Worm (Caenorhabditis elegans): ENCODE results near the gene spsb-2.

Gene spsb-2

DNA sequence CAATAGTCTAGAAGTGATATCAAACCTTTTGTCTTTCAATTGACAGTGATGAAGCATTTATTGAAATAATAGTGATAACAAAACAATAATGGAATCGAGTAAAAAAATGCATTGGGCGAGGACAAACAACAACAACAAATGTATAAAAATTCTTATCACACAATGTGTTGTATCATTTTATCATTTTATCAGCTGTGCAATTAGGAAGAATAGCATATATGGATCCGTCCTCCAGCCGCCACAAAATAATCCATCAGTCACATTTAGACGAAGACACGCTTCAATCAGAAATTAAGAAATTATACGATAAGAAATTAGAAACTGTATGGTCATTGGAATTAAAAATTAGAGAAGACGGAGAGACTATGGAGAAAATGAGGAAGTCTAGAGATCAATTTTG, 21.4 kb downstream of the spsb-2 start, which contains the start of gene tig-3:
tig-3 (minus strand) TSS at position 200 of the 400 bp plus-strand sequence.
- TF ChIP-seq unc-62 (GFP tag; optimal IDR thresholded peaks at IDR 0.05) (no peak), fos-1 (tag; optimal IDR thresholded peaks at IDR 0.05) (no peak), elt-2 (tag; optimal IDR thresholded peaks at IDR 0.05) (peak; percentile 75), nhr-11 (tag; optimal IDR thresholded peaks at IDR 0.05) (no peak), elt-3 (tag; optimal IDR thresholded peaks at IDR 0.05) (no peak)

DNA sequence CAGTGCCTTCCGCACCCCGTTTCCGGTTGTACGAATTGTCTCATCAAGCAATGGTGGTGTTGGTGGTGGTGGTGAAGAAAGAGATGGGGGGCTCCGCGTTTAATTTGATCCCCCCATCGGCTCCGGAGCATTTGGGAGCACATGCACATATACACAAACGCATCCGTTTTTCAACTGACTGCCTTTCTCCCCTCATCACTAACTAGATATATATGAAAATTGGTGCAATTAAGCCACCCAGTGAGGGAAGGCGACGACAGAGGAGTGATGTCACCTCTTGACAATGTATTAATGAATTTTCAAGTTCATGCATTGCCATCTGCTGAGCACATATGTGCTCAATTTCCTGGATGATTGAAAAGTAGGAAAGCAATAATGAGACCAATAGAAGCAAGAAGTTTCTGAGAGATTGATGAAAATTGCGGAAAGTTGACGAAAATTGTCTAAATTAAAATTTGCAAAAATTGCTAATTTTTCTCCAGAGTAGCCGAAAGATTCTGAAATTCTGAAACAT, 23.9 kb downstream of the spsb-2 start:
- TF ChIP-seq nhr-76 (tag; optimal IDR thresholded peaks at IDR 0.05) = no peak
- peak; percentile 10 for TF ChIP-seq lin-39 (tag; optimal IDR thresholded peaks at IDR 0.05)

DNA sequence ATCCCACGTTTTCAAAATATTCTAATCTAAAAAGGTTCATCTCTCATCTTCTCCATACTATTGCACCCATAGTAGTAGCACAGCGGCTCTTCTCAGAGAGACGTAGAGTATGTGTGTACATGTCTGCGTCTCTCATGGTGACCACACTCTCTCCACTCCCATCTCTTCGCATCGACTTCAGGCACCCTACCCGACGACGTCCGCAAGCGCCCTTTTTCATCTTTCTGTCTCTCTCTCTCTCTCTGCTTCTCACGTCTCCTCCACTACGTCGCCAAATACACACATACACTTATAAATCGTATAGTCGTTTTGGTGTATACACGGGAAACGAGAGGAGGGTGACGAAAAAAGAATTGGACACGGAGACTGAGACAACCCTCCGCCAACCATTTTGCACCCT, 25.7 kb downstream of the spsb-2 start:
- no peak for TF ChIP-seq elt-3 (tag; optimal IDR thresholded peaks at IDR 0.05)
- no peak for TF ChIP-seq nhr-237 (tag; optimal IDR thresholded peaks at IDR 0.05)
- peak; percentile 5 for TF ChIP-seq lin-15B (tag; optimal IDR thresholded peaks at IDR 0.05)
- peak; percentile 18 for TF ChIP-seq snpc-4 (tag; optimal IDR thresholded peaks at IDR 0.05)
- TF ChIP-seq egl-5 (tag; optimal IDR thresholded peaks at IDR 0.05) = no peak
- TF ChIP-seq ceh-28 (tag; optimal IDR thresholded peaks at IDR 0.05) = no peak
- TF ChIP-seq lin-39 (tag; optimal IDR thresholded peaks at IDR 0.05) = peak; percentile 79
- TF ChIP-seq ztf-4 (tag; optimal IDR thresholded peaks at IDR 0.05) = no peak
- TF ChIP-seq nfya-1 (tag; optimal IDR thresholded peaks at IDR 0.05; ENCODE audit: insufficient read depth) = peak; percentile 68
- no peak for TF ChIP-seq nhr-43 (tag; optimal IDR thresholded peaks at IDR 0.05; ENCODE audit: poor library complexity, severe bottlenecking)
- no peak for TF ChIP-seq ZK546.5 (tag; optimal IDR thresholded peaks at IDR 0.05)
- TF ChIP-seq lsy-12 (tag; optimal IDR thresholded peaks at IDR 0.05) = no peak
- no peak for TF ChIP-seq mml-1 (tag; optimal IDR thresholded peaks at IDR 0.05)
- TF ChIP-seq zag-1 (tag; optimal IDR thresholded peaks at IDR 0.05) = no peak
- TF ChIP-seq mdl-1 (tag; optimal IDR thresholded peaks at IDR 0.05) = no peak
- no peak for TF ChIP-seq nhr-67 (tag; optimal IDR thresholded peaks at IDR 0.05)
- TF ChIP-seq elt-1 (tag; optimal IDR thresholded peaks at IDR 0.05) = no peak
- TF ChIP-seq hmg-11 (tag; optimal IDR thresholded peaks at IDR 0.05) = peak; percentile 70
- TF ChIP-seq unc-39 (tag; optimal IDR thresholded peaks at IDR 0.05) = no peak
- no peak for TF ChIP-seq nhr-12 (tag; optimal IDR thresholded peaks at IDR 0.05)
- TF ChIP-seq nhr-76 (tag; optimal IDR thresholded peaks at IDR 0.05) = no peak

- TF ChIP-seq nhr-11 (tag; optimal IDR thresholded peaks at IDR 0.05) = no peak
- TF ChIP-seq snpc-4 (tag; optimal IDR thresholded peaks at IDR 0.05) = peak; percentile 5
Observed at ce11 chrII:15256932-15257331, 26.8 kb downstream of the spsb-2 start.

- peak; percentile 67 for TF ChIP-seq hmg-11 (tag; optimal IDR thresholded peaks at IDR 0.05)
- TF ChIP-seq nhr-76 (tag; optimal IDR thresholded peaks at IDR 0.05) = no peak
- TF ChIP-seq fos-1 (tag; optimal IDR thresholded peaks at IDR 0.05) = no peak
- peak; percentile 77 for TF ChIP-seq nfya-1 (tag; optimal IDR thresholded peaks at IDR 0.05; ENCODE audit: insufficient read depth)
- no peak for TF ChIP-seq pqm-1 (tag; optimal IDR thresholded peaks at IDR 0.05)
- peak; percentile 10 for TF ChIP-seq elt-2 (tag; optimal IDR thresholded peaks at IDR 0.05)
- no peak for TF ChIP-seq nhr-23 (tag; optimal IDR thresholded peaks at IDR 0.05)
- peak; percentile 14 for TF ChIP-seq egl-5 (tag; optimal IDR thresholded peaks at IDR 0.05)
- peak; percentile 12 for TF ChIP-seq ceh-28 (tag; optimal IDR thresholded peaks at IDR 0.05)
- peak; percentile 31 for TF ChIP-seq lin-15B (tag; optimal IDR thresholded peaks at IDR 0.05)
- peak; percentile 29 for TF ChIP-seq skn-1 (tag; optimal IDR thresholded peaks at IDR 0.05)
- peak; percentile 59 for TF ChIP-seq lin-39 (tag; optimal IDR thresholded peaks at IDR 0.05)
Observed at ce11 chrII:15258668-15259067, 28.5 kb downstream of the spsb-2 start.

DNA sequence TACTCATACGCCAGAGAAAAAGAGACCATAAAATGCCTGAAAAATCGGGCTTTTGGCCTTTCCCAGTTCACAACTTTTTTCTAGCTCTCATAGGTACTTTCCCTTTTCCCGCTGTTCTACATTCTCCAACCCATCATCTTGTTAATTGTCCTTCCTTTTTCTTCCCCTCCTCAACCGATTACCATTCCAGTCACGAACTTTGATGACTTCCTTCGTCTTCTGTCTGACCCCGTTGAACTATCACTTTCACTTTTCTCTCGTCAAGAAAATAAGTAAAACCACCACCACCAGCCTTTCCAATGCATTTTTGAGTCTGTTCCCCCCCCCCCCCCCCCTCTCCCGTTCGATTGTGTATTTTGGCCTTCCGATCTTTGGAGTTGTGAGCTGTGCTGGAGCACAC, 30.4 kb downstream of the spsb-2 start:
- TF ChIP-seq nhr-23 (tag; optimal IDR thresholded peaks at IDR 0.05) = peak; percentile 72
- TF ChIP-seq skn-1 (tag; optimal IDR thresholded peaks at IDR 0.05) = no peak
- TF ChIP-seq nhr-25 (tag; optimal IDR thresholded peaks at IDR 0.05) = peak; percentile 2

DNA sequence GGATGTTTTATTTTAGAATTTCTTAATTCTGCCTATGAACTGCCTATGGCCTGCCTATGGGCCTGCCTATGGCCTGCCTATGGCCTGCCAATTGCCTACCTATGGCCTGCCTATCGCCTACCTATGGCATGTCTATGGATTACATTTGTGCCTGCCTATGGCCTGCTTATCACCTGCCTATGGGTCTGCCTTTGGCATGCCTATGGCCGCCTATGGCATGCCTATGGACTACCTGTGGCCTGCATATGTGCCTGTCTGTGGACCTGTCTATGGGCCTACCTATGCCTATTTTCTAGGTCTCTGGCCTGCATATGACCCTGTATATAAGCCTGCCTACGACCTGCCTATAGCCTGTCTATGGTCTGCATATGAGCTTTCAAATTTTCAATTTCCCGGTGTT, 30.9 kb downstream of the spsb-2 start:
- TF ChIP-seq tbx-2 (tag; optimal IDR thresholded peaks at IDR 0.05) (no peak), R02D3.7 (tag; optimal IDR thresholded peaks at IDR 0.05) (no peak), nhr-43 (tag; optimal IDR thresholded peaks at IDR 0.05; ENCODE audit: poor library complexity, severe bottlenecking) (no peak), lsy-12 (tag; optimal IDR thresholded peaks at IDR 0.05) (no peak), elt-2 (tag; optimal IDR thresholded peaks at IDR 0.05) (no peak), lin-15B (tag; optimal IDR thresholded peaks at IDR 0.05) (no peak), fkh-10 (GFP tag; optimal IDR thresholded peaks at IDR 0.05) (no peak), unc-62 (GFP tag; optimal IDR thresholded peaks at IDR 0.05) (no peak), nhr-11 (tag; optimal IDR thresholded peaks at IDR 0.05) (no peak), nhr-76 (tag; optimal IDR thresholded peaks at IDR 0.05) (no peak), eor-1 (tag; optimal IDR thresholded peaks at IDR 0.05) (no peak), sea-2 (GFP tag; optimal IDR thresholded peaks at IDR 0.05) (no peak), nhr-12 (tag; optimal IDR thresholded peaks at IDR 0.05) (no peak), mdl-1 (tag; optimal IDR thresholded peaks at IDR 0.05) (no peak), ama-1 (optimal IDR thresholded peaks at IDR 0.05) (no peak), ztf-11 (tag; optimal IDR thresholded peaks at IDR 0.05) (no peak)

Data from whole organism, L3 larva.